Fruit fly (Drosophila melanogaster) whole organism, embryonic: ENCODE results near the gene Gas8.

Experiments used
- Atf6 ChIP-seq: fragments of 200-800 bp; sonication (Bioruptor generic); IDR thresholded peaks from 2 replicates; pipeline ENCODE4 v1.3.6; 2022; ENCODE audit warnings: missing biosample characterization, missing genetic modification characterization
- C15 ChIP-seq: fragments of 200-800 bp; sonication (Bioruptor generic); IDR thresholded peaks from 3 replicates; pipeline ENCODE4 v1.3.6; 2022; ENCODE audit warnings: missing biosample characterization, missing genetic modification characterization
- CG10565 ChIP-seq: fragments of 200-800 bp; sonication (Bioruptor generic); optimal IDR thresholded peaks from 3 replicates; lab custom pipeline; 2016; ENCODE audit warnings: missing biosample characterization, mild to moderate bottlenecking, missing genetic modification characterization
- CG11093 ChIP-seq: fragments of 200-800 bp; sonication (Bioruptor generic); IDR thresholded peaks from 3 replicates; pipeline ENCODE4 v1.3.6; 2022; ENCODE audit warnings: missing biosample characterization, missing genetic modification characterization
- CG11247 ChIP-seq: fragments of 200-800 bp; sonication (Bioruptor generic); IDR thresholded peaks from 2 replicates; pipeline ENCODE4 v1.3.6; 2022; ENCODE audit warnings: missing biosample characterization, missing genetic modification characterization
- CG12071 ChIP-seq: fragments of 200-800 bp; sonication (Bioruptor generic); optimal IDR thresholded peaks from 3 replicates; lab custom pipeline; 2018; ENCODE audit warnings: missing biosample characterization, mild to moderate bottlenecking, missing genetic modification characterization
- CG13287 ChIP-seq: fragments of 200-800 bp; sonication (Bioruptor generic); IDR thresholded peaks from 2 replicates; pipeline ENCODE4 v1.3.6; 2022; ENCODE audit warnings: missing biosample characterization, missing genetic modification characterization; ENCODE audit not compliant: partially characterized antibody
- CG14710 ChIP-seq: fragments of 200-800 bp; sonication (Bioruptor generic); optimal IDR thresholded peaks from 3 replicates; lab custom pipeline; 2019; ENCODE audit warnings: missing biosample characterization, mild to moderate bottlenecking, missing genetic modification characterization, moderate library complexity
- CG31224 ChIP-seq: fragments of 200-800 bp; sonication (Bioruptor generic); IDR thresholded peaks from 2 replicates; pipeline ENCODE4 v1.3.6; 2022; ENCODE audit warnings: missing biosample characterization, missing genetic modification characterization
- CG33557 ChIP-seq: fragments of 200-800 bp; sonication (Bioruptor generic); optimal IDR thresholded peaks from 2 replicates; lab custom pipeline; 2019; ENCODE audit warnings: missing biosample characterization, mild to moderate bottlenecking, missing genetic modification characterization, moderate library complexity
- CG3407 ChIP-seq: fragments of 200-800 bp; sonication (Bioruptor generic); optimal IDR thresholded peaks from 2 replicates; lab custom pipeline; 2018; ENCODE audit warnings: missing biosample characterization, mild to moderate bottlenecking, missing genetic modification characterization
- CG3838 ChIP-seq: fragments of 200-800 bp; sonication (Bioruptor generic); optimal IDR thresholded peaks from 3 replicates; lab custom pipeline; 2016; ENCODE audit warnings: missing biosample characterization, missing genetic modification characterization
- CG6765 ChIP-seq: fragments of 200-800 bp; sonication (Bioruptor generic); optimal IDR thresholded peaks from 3 replicates; lab custom pipeline; 2017; ENCODE audit warnings: missing biosample characterization, mild to moderate bottlenecking, missing genetic modification characterization
- CG7556 ChIP-seq: fragments of 200-800 bp; sonication (Bioruptor generic); optimal IDR thresholded peaks from 2 replicates; lab custom pipeline; 2017; ENCODE audit warnings: missing biosample characterization, mild to moderate bottlenecking, missing genetic modification characterization
- CG7786 ChIP-seq: fragments of 200-800 bp; sonication (Bioruptor generic); optimal IDR thresholded peaks from 2 replicates; lab custom pipeline; 2016; ENCODE audit warnings: missing biosample characterization, missing genetic modification characterization
- CG8281 ChIP-seq: fragments of 200-800 bp; sonication (Bioruptor generic); optimal IDR thresholded peaks from 2 replicates; lab custom pipeline; 2018; ENCODE audit warnings: missing biosample characterization, mild to moderate bottlenecking, missing genetic modification characterization, moderate library complexity
- CG8359 ChIP-seq: fragments of 200-800 bp; sonication (Bioruptor generic); optimal IDR thresholded peaks from 2 replicates; lab custom pipeline; 2017; ENCODE audit warnings: missing biosample characterization, mild to moderate bottlenecking, missing genetic modification characterization, borderline replicate concordance
- CG8765 ChIP-seq: fragments of 200-800 bp; sonication (Bioruptor generic); IDR thresholded peaks from 2 replicates; pipeline ENCODE4 v1.3.6; 2022; ENCODE audit warnings: missing biosample characterization, missing genetic modification characterization
- CG8944 ChIP-seq: fragments of 200-800 bp; sonication (Bioruptor generic); optimal IDR thresholded peaks from 3 replicates; lab custom pipeline; 2016; ENCODE audit warnings: missing biosample characterization, missing genetic modification characterization
- D19A ChIP-seq: fragments of 200-800 bp; optimal IDR thresholded peaks from 3 replicates; lab custom pipeline; 2019; ENCODE audit warnings: missing biosample characterization, mild to moderate bottlenecking, missing genetic modification characterization, moderate library complexity
- D19B ChIP-seq: fragments of 200-800 bp; sonication (Bioruptor generic); optimal IDR thresholded peaks from 2 replicates; lab custom pipeline; 2017; ENCODE audit warnings: missing biosample characterization, mild to moderate bottlenecking, missing genetic modification characterization
- Dad ChIP-seq: fragments of 200-800 bp; sonication (Bioruptor generic); optimal IDR thresholded peaks from 3 replicates; lab custom pipeline; 2016; ENCODE audit warnings: missing biosample characterization, missing genetic modification characterization
- Dp ChIP-seq: fragments of 200-800 bp; sonication (Bioruptor generic); optimal IDR thresholded peaks from 2 replicates; lab custom pipeline; 2018; ENCODE audit warnings: missing biosample characterization, mild to moderate bottlenecking, missing genetic modification characterization, moderate library complexity
- Gug ChIP-seq: fragments of 200-800 bp; sonication (Bioruptor generic); IDR thresholded peaks from 4 replicates; pipeline ENCODE4 v1.3.6; 2022; ENCODE audit warnings: missing biosample characterization, missing genetic modification characterization
- Jarid2 ChIP-seq: fragments of 200-800 bp; sonication (Bioruptor generic); optimal IDR thresholded peaks from 3 replicates; lab custom pipeline; 2017; ENCODE audit warnings: mild to moderate bottlenecking, missing biosample characterization, missing genetic modification reagents, missing genetic modification characterization
- Oli ChIP-seq: fragments of 200-800 bp; sonication (Bioruptor generic); optimal IDR thresholded peaks from 2 replicates; lab custom pipeline; 2018; ENCODE audit warnings: missing biosample characterization, mild to moderate bottlenecking, missing genetic modification characterization, moderate library complexity
- Sry-β ChIP-seq: fragments of 200-800 bp; sonication (Bioruptor generic); optimal IDR thresholded peaks from 2 replicates; lab custom pipeline; 2018; ENCODE audit warnings: missing biosample characterization, mild to moderate bottlenecking, missing genetic modification characterization, moderate library complexity
- Sry-δ ChIP-seq: fragments of 200-800 bp; sonication (Bioruptor generic); optimal IDR thresholded peaks from 2 replicates; lab custom pipeline; 2016; ENCODE audit warnings: missing biosample characterization, missing genetic modification characterization
- Ssrp ChIP-seq: fragments of 200-800 bp; sonication (Bioruptor generic); optimal IDR thresholded peaks from 2 replicates; lab custom pipeline; 2018; ENCODE audit warnings: missing biosample characterization, mild to moderate bottlenecking, missing genetic modification characterization, moderate library complexity
- abd-A ChIP-seq: fragments of 200-800 bp; sonication (Bioruptor generic); optimal IDR thresholded peaks from 3 replicates; lab custom pipeline; 2019; ENCODE audit warnings: missing biosample characterization, mild to moderate bottlenecking, missing genetic modification characterization, moderate library complexity
- croc ChIP-seq: fragments of 200-800 bp; sonication (Bioruptor generic); conservative IDR thresholded peaks from 3 replicates; pipeline ENCODE4 v1.3.6; 2022; ENCODE audit warnings: missing biosample characterization, missing genetic modification characterization
- dan ChIP-seq: fragments of 200-800 bp; sonication (Bioruptor generic); IDR thresholded peaks from 2 replicates; pipeline ENCODE4 v1.3.6; 2022; ENCODE audit warnings: missing biosample characterization, missing genetic modification characterization
- dysf ChIP-seq: fragments of 200-800 bp; sonication (Bioruptor generic); IDR thresholded peaks from 3 replicates; pipeline ENCODE4 v1.3.6; 2022; ENCODE audit warnings: missing biosample characterization, missing genetic modification characterization
- gce ChIP-seq: fragments of 200-800 bp; sonication (Bioruptor generic); IDR thresholded peaks from 3 replicates; pipeline ENCODE4 v1.3.6; 2022; ENCODE audit warnings: missing biosample characterization, missing genetic modification characterization
- gem ChIP-seq: fragments of 200-800 bp; sonication (Bioruptor generic); optimal IDR thresholded peaks from 2 replicates; lab custom pipeline; 2019; ENCODE audit warnings: missing biosample characterization, mild to moderate bottlenecking, missing genetic modification characterization, moderate library complexity
- grau ChIP-seq: fragments of 200-800 bp; optimal IDR thresholded peaks from 3 replicates; lab custom pipeline; 2019; ENCODE audit warnings: missing biosample characterization, mild to moderate bottlenecking, missing genetic modification characterization, moderate library complexity
- grn ChIP-seq: fragments of 200-800 bp; sonication (Bioruptor generic); optimal IDR thresholded peaks from 3 replicates; lab custom pipeline; 2017; ENCODE audit warnings: missing biosample characterization, missing genetic modification characterization
- ken ChIP-seq: fragments of 200-800 bp; sonication (Bioruptor generic); IDR thresholded peaks from 3 replicates; pipeline ENCODE4 v1.3.6; 2022; ENCODE audit warnings: missing biosample characterization, missing genetic modification characterization
- luna ChIP-seq: fragments of 200-800 bp; sonication (Bioruptor generic); optimal IDR thresholded peaks from 2 replicates; lab custom pipeline; 2016; ENCODE audit warnings: missing biosample characterization, missing genetic modification characterization
- pnt ChIP-seq: fragments of 200-800 bp; sonication (Bioruptor generic); optimal IDR thresholded peaks from 3 replicates; lab custom pipeline; 2016; ENCODE audit warnings: missing biosample characterization, missing genetic modification characterization
- repo ChIP-seq: fragments of 200-800 bp; sonication (Bioruptor generic); optimal IDR thresholded peaks from 2 replicates; lab custom pipeline; 2016; ENCODE audit warnings: missing biosample characterization, missing genetic modification characterization
- row ChIP-seq: fragments of 200-800 bp; sonication (Bioruptor generic); IDR thresholded peaks from 3 replicates; pipeline ENCODE4 v1.3.6; 2022; ENCODE audit warnings: missing biosample characterization, missing genetic modification characterization
- sd ChIP-seq: fragments of 200-800 bp; sonication (Bioruptor generic); optimal IDR thresholded peaks from 3 replicates; lab custom pipeline; 2018; ENCODE audit warnings: missing biosample characterization, mild to moderate bottlenecking, missing genetic modification characterization, moderate library complexity
- slou ChIP-seq: fragments of 200-800 bp; sonication (Bioruptor generic); optimal IDR thresholded peaks from 3 replicates; lab custom pipeline; 2016; ENCODE audit warnings: missing biosample characterization, missing genetic modification characterization
- trh ChIP-seq: fragments of 200-800 bp; sonication (Bioruptor generic); optimal IDR thresholded peaks from 2 replicates; lab custom pipeline; 2016; ENCODE audit warnings: missing biosample characterization, missing genetic modification characterization
- vfl ChIP-seq: fragments of 200-800 bp; sonication (Bioruptor generic); optimal IDR thresholded peaks from 2 replicates; lab custom pipeline; 2016; ENCODE audit warnings: missing biosample characterization, missing genetic modification characterization
- vvl ChIP-seq: fragments of 200-800 bp; sonication (Bioruptor generic); IDR thresholded peaks from 2 replicates; pipeline ENCODE4 v1.3.6; 2022; ENCODE audit warnings: missing biosample characterization, missing genetic modification characterization
- zen2 ChIP-seq: fragments of 200-800 bp; sonication (Bioruptor generic); IDR thresholded peaks from 3 replicates; pipeline ENCODE4 v1.3.6; 2022; ENCODE audit warnings: missing biosample characterization, missing genetic modification characterization; ENCODE audit not compliant: partially characterized antibody

Gene Gas8

DNA sequence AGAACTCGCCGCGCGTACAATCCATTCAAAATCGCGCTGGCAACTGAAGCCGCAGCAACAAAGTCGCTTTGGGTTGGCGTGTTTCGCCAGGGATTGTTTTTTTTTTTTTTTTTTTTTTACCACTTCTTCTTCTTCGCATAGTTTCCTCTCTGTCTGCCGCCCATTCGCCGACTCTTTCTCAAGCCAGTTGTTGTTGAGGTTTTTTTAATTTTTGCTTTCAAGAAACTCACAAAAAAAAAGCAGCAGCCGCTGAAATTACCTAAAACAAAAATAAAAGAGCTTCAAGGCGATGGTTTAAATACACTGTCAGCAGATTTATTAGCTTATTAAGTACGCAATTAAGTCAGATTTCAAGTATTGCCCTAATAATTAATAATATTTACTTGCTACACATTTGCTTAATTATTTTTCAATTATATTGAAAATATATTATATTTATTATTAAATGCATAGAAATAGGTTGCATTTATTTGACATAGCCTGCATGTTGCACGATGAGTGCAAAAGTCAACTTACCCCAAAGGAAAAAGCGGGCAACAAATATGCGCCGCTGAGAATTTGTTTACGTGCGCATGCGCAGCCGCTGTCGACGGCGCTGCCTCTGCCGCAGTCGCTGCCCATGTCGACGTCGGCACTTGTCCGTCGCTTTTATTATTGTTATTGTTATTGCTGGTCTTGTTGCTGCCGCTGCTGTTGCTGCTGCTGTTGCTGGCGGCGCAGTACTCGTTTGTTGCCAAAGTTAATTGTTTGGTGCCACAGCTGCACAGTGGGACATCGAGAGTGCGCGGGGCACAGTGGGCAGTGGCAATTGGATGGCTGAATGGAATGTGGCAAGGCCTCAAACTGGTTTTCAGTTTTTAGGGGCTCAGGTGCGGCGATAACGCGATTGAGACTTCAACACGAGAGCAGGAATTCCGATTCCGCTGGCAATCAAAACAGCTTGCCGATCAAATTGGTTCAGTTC is 29.9 kb downstream of the Gas8 start, which contains the start of gene CG12206 (continued):
- TF ChIP-seq vvl (GFP tag; lab: Robert Waterston, UW), result peak; percentile 35
- TF ChIP-seq grn (GFP tag; lab: Kevin White, UChicago), result no peak
- peak; percentile 64 for TF ChIP-seq CG7556 (GFP tag; lab: Kevin White, UChicago)
- no peak for TF ChIP-seq CG13287

- TF ChIP-seq trh (GFP tag; lab: Kevin White, UChicago), result no peak
- no peak for TF ChIP-seq ken (GFP tag; lab: Robert Waterston, UW)
- peak; percentile 90 for TF ChIP-seq sd (tag; lab: Kevin White, UChicago)
- TF ChIP-seq CG8281 (tag; lab: Kevin White, UChicago), result no peak
- no peak for TF ChIP-seq C15 (GFP tag; lab: Robert Waterston, UW)
- no peak for TF ChIP-seq CG8765 (GFP tag; lab: Robert Waterston, UW)
- TF ChIP-seq CG7786 (GFP tag; lab: Kevin White, UChicago), result no peak
- no peak for TF ChIP-seq pnt (GFP tag; lab: Kevin White, UChicago)
- no peak for TF ChIP-seq dysf (GFP tag; lab: Robert Waterston, UW)
- no peak for TF ChIP-seq Ssrp
- TF ChIP-seq CG3838 (GFP tag; lab: Kevin White, UChicago), result no peak
- no peak for TF ChIP-seq zen2 (GFP tag; lab: Robert Waterston, UW)
- TF ChIP-seq CG3407, result no peak
- no peak for TF ChIP-seq Sry-β (GFP tag; lab: Kevin White, UChicago)
- no peak for TF ChIP-seq Sry-δ (GFP tag; lab: Kevin White, UChicago)
- TF ChIP-seq CG12071 (GFP tag; lab: Kevin White, UChicago), result no peak
- no peak for TF ChIP-seq slou (GFP tag; lab: Kevin White, UChicago)
- no peak for TF ChIP-seq CG8944 (GFP tag; lab: Kevin White, UChicago)
- no peak for TF ChIP-seq CG6765
- TF ChIP-seq repo (GFP tag; lab: Kevin White, UChicago), result no peak
- TF ChIP-seq D19B (GFP tag; lab: Kevin White, UChicago), result peak; percentile 53
- no peak for TF ChIP-seq CG33557 (GFP tag; lab: Kevin White, UChicago)
- TF ChIP-seq CG8359, result no peak
- no peak for TF ChIP-seq Jarid2 (GFP tag; lab: Kevin White, UChicago)
- no peak for TF ChIP-seq CG31224
- TF ChIP-seq CG7556 (GFP tag; lab: Kevin White, UChicago), result no peak
- no peak for TF ChIP-seq Oli (tag; lab: Kevin White, UChicago)
- TF ChIP-seq luna (GFP tag; lab: Kevin White, UChicago), result no peak
- no peak for TF ChIP-seq vfl
- TF ChIP-seq Gug, result no peak
- no peak for TF ChIP-seq Dp (GFP tag; lab: Kevin White, UChicago)
- TF ChIP-seq grau, result peak; percentile 14
- no peak for TF ChIP-seq Dad (GFP tag; lab: Kevin White, UChicago)
- TF ChIP-seq abd-A, result peak; percentile 53
- TF ChIP-seq row (GFP tag; lab: Robert Waterston, UW), result peak; percentile 31; the same call in 2 of the 3 replicates
- TF ChIP-seq D19A, result peak; percentile 23
- no peak for TF ChIP-seq CG14710 (tag; lab: Kevin White, UChicago)
- TF ChIP-seq gem (tag; lab: Kevin White, UChicago), result peak; percentile 38
- no peak for TF ChIP-seq CG11093 (GFP tag; lab: Robert Waterston, UW)
- TF ChIP-seq CG11247 (GFP tag; lab: Robert Waterston, UW), result no peak
- TF ChIP-seq CG10565 (GFP tag; lab: Kevin White, UChicago), result no peak
- TF ChIP-seq croc (GFP tag; lab: Robert Waterston, UW), result no peak
- TF ChIP-seq Atf6, result no peak
- TF ChIP-seq dan (GFP tag; lab: Robert Waterston, UW), result no peak
- TF ChIP-seq gce, result no peak
Observed at dm6 chrX:3473636-3474035, 31.0 kb downstream of the Gas8 start.
